Worm (Caenorhabditis elegans) whole organism, mixed stage, embryonic: ENCODE measurements around the gene srh-239.

ENCODE experiments used
- M03D4.4 ChIP-seq: sonication (generic microtip); optimal IDR thresholded peaks from 2 replicates; lab custom pipeline; 2017; ENCODE audit warnings: mild to moderate bottlenecking, missing genetic modification characterization, missing compliant biosample characterization
- bed-3 ChIP-seq: fragments of 200-800 bp; sonication (Bioruptor generic); optimal IDR thresholded peaks from 3 replicates; lab custom pipeline; 2018; ENCODE audit warnings: mild to moderate bottlenecking, missing genetic modification characterization, moderate library complexity, missing compliant biosample characterization
- blmp-1 ChIP-seq: fragments of 150-350 bp; optimal IDR thresholded peaks from 2 replicates; lab custom pipeline; 2014; ENCODE audit warnings: missing biosample characterization, missing genetic modification characterization
- ceh-39 ChIP-seq: fragments of 150-350 bp; optimal IDR thresholded peaks from 2 replicates; lab custom pipeline; 2014; ENCODE audit warnings: missing biosample characterization, missing genetic modification characterization
- ceh-43 ChIP-seq: fragments of 200-800 bp; sonication (Bioruptor generic); optimal IDR thresholded peaks from 2 replicates; lab custom pipeline; 2018; ENCODE audit warnings: mild to moderate bottlenecking, missing genetic modification characterization, moderate library complexity, missing compliant biosample characterization
- ceh-83 ChIP-seq: fragments of 200-800 bp; sonication (Bioruptor generic); optimal IDR thresholded peaks from 2 replicates; lab custom pipeline; 2018; ENCODE audit warnings: mild to moderate bottlenecking, missing genetic modification characterization, missing compliant biosample characterization
- cnd-1 ChIP-seq: fragments of 200-800 bp; sonication (Bioruptor generic); optimal IDR thresholded peaks from 2 replicates; lab custom pipeline; 2018; ENCODE audit warnings: mild to moderate bottlenecking, missing genetic modification characterization, missing compliant biosample characterization
- drap-1 ChIP-seq: fragments of 200-800 bp; sonication (Bioruptor generic); optimal IDR thresholded peaks from 3 replicates; lab custom pipeline; 2018; ENCODE audit warnings: mild to moderate bottlenecking, missing genetic modification characterization, missing compliant biosample characterization
- elt-1 ChIP-seq: sonication (generic microtip); optimal IDR thresholded peaks from 2 replicates; lab custom pipeline; 2017; ENCODE audit warnings: missing genetic modification characterization, mild to moderate bottlenecking, missing compliant biosample characterization, antibody characterized with exemption, moderate library complexity, borderline replicate concordance; ENCODE audit not compliant: insufficient read depth
- elt-3 ChIP-seq: fragments of 150-350 bp; optimal IDR thresholded peaks from 2 replicates; lab custom pipeline; 2014; ENCODE audit warnings: missing biosample characterization, missing genetic modification characterization
- ham-2 ChIP-seq: fragments of 200-800 bp; sonication (Bioruptor generic); optimal IDR thresholded peaks from 2 replicates; lab custom pipeline; 2018; ENCODE audit warnings: mild to moderate bottlenecking, missing genetic modification characterization, missing compliant biosample characterization
- hlh-1 ChIP-seq: fragments of 150-350 bp; optimal IDR thresholded peaks from 2 replicates; lab custom pipeline; 2014; ENCODE audit warnings: missing biosample characterization, missing genetic modification reagents, missing genetic modification characterization
- lin-13 ChIP-seq: fragments of 150-350 bp; optimal IDR thresholded peaks from 2 replicates; lab custom pipeline; 2014; ENCODE audit warnings: missing biosample characterization, missing genetic modification characterization
- lin-32 ChIP-seq: fragments of 200-800 bp; sonication (Bioruptor generic); optimal IDR thresholded peaks from 2 replicates; lab custom pipeline; 2018; ENCODE audit warnings: mild to moderate bottlenecking, missing genetic modification characterization, missing compliant biosample characterization
- lsy-2 ChIP-seq: fragments of 150-350 bp; optimal IDR thresholded peaks from 2 replicates; lab custom pipeline; 2014; ENCODE audit warnings: missing biosample characterization, missing genetic modification characterization
- mab-5 ChIP-seq: fragments of 150-350 bp; optimal IDR thresholded peaks from 2 replicates; lab custom pipeline; 2014; ENCODE audit warnings: missing biosample characterization, missing genetic modification characterization
- mep-1 ChIP-seq: fragments of 150-350 bp; optimal IDR thresholded peaks from 2 replicates; lab custom pipeline; 2017; ENCODE audit warnings: missing biosample characterization, missing genetic modification reagents, missing genetic modification characterization, inconsistent platforms
- mls-2 ChIP-seq: sonication (generic microtip); optimal IDR thresholded peaks from 2 replicates; lab custom pipeline; 2016; ENCODE audit warnings: mild to moderate bottlenecking, missing genetic modification characterization, moderate library complexity, missing compliant biosample characterization
- nhr-12 ChIP-seq: fragments of 150-350 bp; optimal IDR thresholded peaks from 2 replicates; lab custom pipeline; 2014; ENCODE audit warnings: missing biosample characterization, missing genetic modification characterization
- nhr-2 ChIP-seq: fragments of 150-350 bp; optimal IDR thresholded peaks from 2 replicates; lab custom pipeline; 2014; ENCODE audit warnings: missing biosample characterization, missing genetic modification characterization
- nhr-237 ChIP-seq: fragments of 150-350 bp; optimal IDR thresholded peaks from 2 replicates; lab custom pipeline; 2014; ENCODE audit warnings: missing biosample characterization, missing genetic modification characterization
- nhr-28 ChIP-seq: fragments of 150-350 bp; optimal IDR thresholded peaks from 2 replicates; lab custom pipeline; 2014; ENCODE audit warnings: missing biosample characterization, missing genetic modification characterization
- pha-4 ChIP-seq: fragments of 150-350 bp; optimal IDR thresholded peaks from 2 replicates; lab custom pipeline; 2018; ENCODE audit warnings: missing biosample characterization, missing genetic modification reagents, missing genetic modification characterization
- sem-2 ChIP-seq: fragments of 200-800 bp; sonication (Bioruptor generic); optimal IDR thresholded peaks from 2 replicates; lab custom pipeline; 2018; ENCODE audit warnings: mild to moderate bottlenecking, missing genetic modification characterization, missing compliant biosample characterization
- snpc-4 ChIP-seq: fragments of 150-350 bp; optimal IDR thresholded peaks from 2 replicates; lab custom pipeline; 2014; ENCODE audit warnings: missing biosample characterization, missing genetic modification characterization
- sptf-1 ChIP-seq: sonication (generic microtip); optimal IDR thresholded peaks from 2 replicates; lab custom pipeline; 2017; ENCODE audit warnings: mild to moderate bottlenecking, missing genetic modification characterization, moderate library complexity, missing compliant biosample characterization
- tbx-8 ChIP-seq: fragments of 200-800 bp; sonication (Bioruptor generic); optimal IDR thresholded peaks from 2 replicates; lab custom pipeline; 2018; ENCODE audit warnings: mild to moderate bottlenecking, missing genetic modification characterization, moderate library complexity, missing compliant biosample characterization
- unc-120 ChIP-seq: sonication (generic microtip); optimal IDR thresholded peaks from 2 replicates; lab custom pipeline; 2017; ENCODE audit warnings: missing genetic modification characterization, missing compliant biosample characterization; ENCODE audit not compliant: poor library complexity, severe bottlenecking
- unc-39 ChIP-seq: fragments of 150-350 bp; optimal IDR thresholded peaks from 2 replicates; lab custom pipeline; 2014; ENCODE audit warnings: missing biosample characterization, missing genetic modification characterization
- unc-62 ChIP-seq: fragments of 150-350 bp; optimal IDR thresholded peaks from 2 replicates; lab custom pipeline; 2014; ENCODE audit warnings: missing biosample characterization, missing genetic modification reagents, missing genetic modification characterization
- zip-8 ChIP-seq: fragments of 150-350 bp; optimal IDR thresholded peaks from 2 replicates; lab custom pipeline; 2014; ENCODE audit warnings: missing biosample characterization, missing genetic modification characterization

srh-239 gene

ce11 chrV:15404859-15405258, 40.7 kb upstream of the srh-239 start, which contains the start of gene srh-258:
Gene srh-258 (plus strand): TSS chrV:15405159.
- TF ChIP-seq M03D4.4 (tag; lab: Kevin White, UChicago) (no peak), snpc-4 (tag; lab: Kevin White, UChicago) (no peak), unc-62 (GFP tag; lab: Kevin White, UChicago) (no peak), tbx-8 (no peak)

ce11 chrV:15406928-15407327, 38.6 kb upstream of the srh-239 start, which contains the start of gene srh-257:
Gene srh-257 (plus strand): TSS chrV:15407228.
- TF ChIP-seq nhr-237 (tag; lab: Kevin White, UChicago) = no peak
- no peak for TF ChIP-seq mep-1 (tag; lab: Kevin White, UChicago)
- no peak for TF ChIP-seq unc-120
- no peak for TF ChIP-seq elt-3 (tag; lab: Kevin White, UChicago)
- TF ChIP-seq tbx-8 = no peak

- TF ChIP-seq sptf-1 (tag; lab: Kevin White, UChicago) (no peak), bed-3 (GFP tag; lab: Kevin White, UChicago) (no peak), cnd-1 (tag; lab: Kevin White, UChicago) (no peak), lin-13 (tag; lab: Kevin White, UChicago) (no peak), blmp-1 (no peak), pha-4 (tag; lab: Kevin White, UChicago) (no peak), zip-8 (tag; lab: Kevin White, UChicago) (no peak), mls-2 (tag; lab: Kevin White, UChicago) (no peak), sem-2 (GFP tag; lab: Kevin White, UChicago) (no peak), elt-1 (no peak), nhr-237 (tag; lab: Kevin White, UChicago) (no peak), mab-5 (no peak), ceh-39 (no peak), ceh-43 (GFP tag; lab: Kevin White, UChicago) (no peak), lin-32 (no peak), lsy-2 (tag; lab: Kevin White, UChicago) (no peak)
- TF ChIP-seq, all 35 proteins: peak for 0
Measured at ce11 chrV:15412625-15413024, 32.9 kb upstream of the srh-239 start, which contains the start of gene srbc-63. Gene srbc-63 (minus strand): TSS chrV:15412725.

- TF ChIP-seq nhr-12 (tag; lab: Kevin White, UChicago) = no peak
- TF ChIP-seq unc-39 (tag; lab: Kevin White, UChicago) = no peak
- no peak for TF ChIP-seq sptf-1 (tag; lab: Kevin White, UChicago)
- TF ChIP-seq tbx-8 = no peak
- no peak for TF ChIP-seq cnd-1 (tag; lab: Kevin White, UChicago)
- TF ChIP-seq unc-62 (GFP tag; lab: Kevin White, UChicago) = no peak
Measured at ce11 chrV:15413847-15414246, 31.7 kb upstream of the srh-239 start, which contains the start of gene srh-264. Gene srh-264 (plus strand): TSS chrV:15414147.

ce11 chrV:15415951-15416350, 29.6 kb upstream of the srh-239 start, which contains the start of gene srh-265:
Gene srh-265 (plus strand): TSS chrV:15416251.
- TF ChIP-seq bed-3 (GFP tag; lab: Kevin White, UChicago) (no peak), tbx-8 (no peak), cnd-1 (tag; lab: Kevin White, UChicago) (no peak), ceh-39 (no peak), unc-39 (tag; lab: Kevin White, UChicago) (no peak), lsy-2 (tag; lab: Kevin White, UChicago) (no peak), ceh-83 (GFP tag; lab: Kevin White, UChicago) (no peak), zip-8 (tag; lab: Kevin White, UChicago) (no peak), ham-2 (no peak), mab-5 (no peak), drap-1 (no peak), unc-120 (no peak), unc-62 (GFP tag; lab: Kevin White, UChicago) (no peak), sptf-1 (tag; lab: Kevin White, UChicago) (no peak), nhr-12 (tag; lab: Kevin White, UChicago) (no peak), pha-4 (tag; lab: Kevin White, UChicago) (no peak)
- TF ChIP-seq, all 35 proteins: peak for 0

- no peak for TF ChIP-seq hlh-1 (tag; lab: Kevin White, UChicago)
- TF ChIP-seq sptf-1 (tag; lab: Kevin White, UChicago) = no peak
- no peak for TF ChIP-seq elt-1
- TF ChIP-seq nhr-12 (tag; lab: Kevin White, UChicago) = no peak
- TF ChIP-seq nhr-28 (tag; lab: Kevin White, UChicago) = no peak
- no peak for TF ChIP-seq unc-39 (tag; lab: Kevin White, UChicago)
- TF ChIP-seq lin-13 (tag; lab: Kevin White, UChicago) = no peak
- no peak for TF ChIP-seq nhr-2 (tag; lab: Kevin White, UChicago)
Measured at ce11 chrV:15417822-15418221, 27.7 kb upstream of the srh-239 start, which contains the start of gene T06E6.10. Gene T06E6.10 (plus strand): TSS chrV:15418122.
